Worm (Caenorhabditis elegans) whole organism, early embryonic: ENCODE measurements around the gene F29A7.8.

Source experiments
- B0310.2 ChIP-seq: sonication (generic microtip); optimal IDR thresholded peaks from 2 replicates; lab custom pipeline; 2016; ENCODE audit warnings: mild to moderate bottlenecking, missing genetic modification characterization, missing compliant biosample characterization
- F13C5.2 ChIP-seq: sonication (generic microtip); optimal IDR thresholded peaks from 2 replicates; lab custom pipeline; 2017; ENCODE audit warnings: mild to moderate bottlenecking, missing genetic modification characterization, inconsistent platforms, missing compliant biosample characterization
- aly-1 ChIP-seq: sonication (generic microtip); optimal IDR thresholded peaks from 2 replicates; lab custom pipeline; 2016; ENCODE audit warnings: missing genetic modification characterization, missing compliant biosample characterization
- ama-1 ChIP-seq: fragments of 150-350 bp; optimal IDR thresholded peaks from 2 replicates; lab custom pipeline; 2014
- ceh-13 ChIP-seq: fragments of 200-800 bp; sonication (Bioruptor generic); optimal IDR thresholded peaks from 2 replicates; lab custom pipeline; 2018; ENCODE audit warnings: mild to moderate bottlenecking, missing genetic modification characterization, missing compliant biosample characterization
- ceh-36 ChIP-seq: sonication (generic microtip); optimal IDR thresholded peaks from 2 replicates; lab custom pipeline; 2016; ENCODE audit warnings: missing genetic modification characterization, inconsistent platforms, missing compliant biosample characterization
- ets-7 ChIP-seq: sonication (generic microtip); optimal IDR thresholded peaks from 2 replicates; lab custom pipeline; 2016; ENCODE audit warnings: missing genotype, missing genetic modification characterization, missing compliant biosample characterization
- flt-1 ChIP-seq: fragments of 200-800 bp; sonication (Bioruptor generic); IDR thresholded peaks from 2 replicates; pipeline ENCODE4 v1.3.6; 2022; ENCODE audit warnings: missing genetic modification characterization, missing compliant biosample characterization
- hmbx-1 ChIP-seq: sonication (generic microtip); optimal IDR thresholded peaks from 2 replicates; lab custom pipeline; 2016; ENCODE audit warnings: mild to moderate bottlenecking, missing genetic modification characterization, missing compliant biosample characterization
- hmg-4 ChIP-seq: fragments of 200-800 bp; sonication (Bioruptor generic); optimal IDR thresholded peaks from 2 replicates; lab custom pipeline; 2018; ENCODE audit warnings: mild to moderate bottlenecking, missing genetic modification characterization, missing compliant biosample characterization
- hnd-1 ChIP-seq: sonication (generic microtip); optimal IDR thresholded peaks from 2 replicates; lab custom pipeline; 2016; ENCODE audit warnings: missing genetic modification characterization, missing compliant biosample characterization
- pes-1 ChIP-seq: fragments of 200-800 bp; sonication (Bioruptor generic); IDR thresholded peaks from 2 replicates; pipeline ENCODE4 v1.3.6; 2022; ENCODE audit warnings: missing genetic modification reagents, missing genetic modification characterization, missing compliant biosample characterization
- scrt-1 ChIP-seq: fragments of 200-800 bp; sonication (Bioruptor generic); IDR thresholded peaks from 2 replicates; pipeline ENCODE4 v1.3.6; 2022; ENCODE audit warnings: missing genetic modification characterization, missing compliant biosample characterization
- sea-1 ChIP-seq: fragments of 200-800 bp; sonication (Bioruptor generic); conservative IDR thresholded peaks from 2 replicates; pipeline ENCODE4 v1.3.6; 2022; ENCODE audit warnings: missing genetic modification characterization, missing compliant biosample characterization
- tbx-11 ChIP-seq: fragments of 200-800 bp; sonication (Bioruptor generic); IDR thresholded peaks from 2 replicates; pipeline ENCODE4 v1.3.6; 2022; ENCODE audit warnings: missing genetic modification characterization, missing compliant biosample characterization
- tbx-37 ChIP-seq: fragments of 200-800 bp; sonication (Bioruptor generic); conservative IDR thresholded peaks from 2 replicates; pipeline ENCODE4 v1.3.6; 2022; ENCODE audit warnings: missing genetic modification reagents, missing genetic modification characterization, missing compliant biosample characterization
- tra-4 ChIP-seq: sonication (generic microtip); optimal IDR thresholded peaks from 2 replicates; lab custom pipeline; 2017; ENCODE audit warnings: missing genetic modification characterization, missing compliant biosample characterization

Gene F29A7.8

DNA sequence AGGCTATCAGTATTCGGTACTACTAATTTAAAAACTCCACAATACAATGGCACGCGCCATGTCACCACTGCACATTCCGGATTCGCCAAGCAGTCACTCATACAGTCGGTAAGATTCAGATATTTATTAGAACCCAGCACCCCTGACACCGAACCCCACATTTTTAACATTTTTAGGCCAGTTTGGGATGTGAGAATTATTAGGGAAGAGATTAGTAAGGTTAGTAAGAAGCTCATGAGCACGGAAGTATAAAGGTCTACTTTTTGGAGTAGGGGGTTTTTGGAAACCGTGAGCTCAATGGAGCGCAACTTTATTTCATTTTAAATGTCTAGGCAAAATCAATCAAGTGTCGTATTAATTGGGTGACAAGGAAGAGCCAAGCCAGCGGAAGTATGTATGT, at the start of gene F29A7.8:
F29A7.8 (minus strand) TSS at position 101 of the 400 bp plus-strand sequence.
- TF ChIP-seq ets-7 (tag; lab: Kevin White, UChicago) (no peak), tbx-37 (GFP tag; lab: Robert Waterston, UW) (no peak)

DNA sequence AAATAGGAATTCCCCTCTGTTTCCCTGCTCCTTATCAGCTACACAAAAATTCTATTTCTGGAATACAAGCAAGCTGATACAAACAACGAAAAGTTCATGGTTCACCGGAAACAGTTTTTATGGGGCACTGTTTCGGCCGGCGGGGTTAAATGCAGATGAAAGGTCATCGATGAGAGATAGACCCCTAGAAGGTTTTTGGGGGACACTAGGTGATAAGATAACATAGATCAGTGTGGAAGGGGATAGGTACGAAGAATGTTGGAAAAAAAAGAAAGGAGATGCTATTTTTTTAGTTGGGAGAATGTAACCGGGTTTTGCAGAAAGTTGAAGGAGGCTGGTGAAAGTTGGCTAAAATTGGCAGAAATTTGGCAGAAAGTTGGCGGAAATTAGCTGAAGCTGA, 47.7 kb upstream of the F29A7.8 start:
- TF ChIP-seq aly-1 (tag; lab: Kevin White, UChicago) (no peak), ama-1 (lab: Kevin White, UChicago) (no peak), B0310.2 (tag; lab: Kevin White, UChicago) (no peak), ceh-36 (tag; lab: Kevin White, UChicago) (no peak), hnd-1 (tag; lab: Kevin White, UChicago) (no peak), pes-1 (GFP tag; lab: Robert Waterston, UW) (no peak), tbx-11 (GFP tag; lab: Robert Waterston, UW) (no peak), scrt-1 (GFP tag; lab: Robert Waterston, UW) (no peak), tbx-37 (GFP tag; lab: Robert Waterston, UW) (no peak), hmg-4 (no peak), tra-4 (no peak), sea-1 (GFP tag; lab: Robert Waterston, UW) (no peak), hmbx-1 (no peak), ets-7 (tag; lab: Kevin White, UChicago) (no peak), flt-1 (GFP tag; lab: Robert Waterston, UW) (no peak), ceh-13 (GFP tag; lab: Kevin White, UChicago) (no peak), F13C5.2 (no peak)

ce11 chrII:2804949-2805348, 47.1 kb upstream of the F29A7.8 start:
- no peak for TF ChIP-seq pes-1 (GFP tag; lab: Robert Waterston, UW)
- TF ChIP-seq aly-1 (tag; lab: Kevin White, UChicago) = no peak
- TF ChIP-seq tbx-11 (GFP tag; lab: Robert Waterston, UW) = no peak
- TF ChIP-seq ceh-13 (GFP tag; lab: Kevin White, UChicago) = no peak
- TF ChIP-seq hnd-1 (tag; lab: Kevin White, UChicago) = no peak
- no peak for TF ChIP-seq sea-1 (GFP tag; lab: Robert Waterston, UW)

- TF ChIP-seq tra-4 (no peak), tbx-11 (GFP tag; lab: Robert Waterston, UW) (no peak), scrt-1 (GFP tag; lab: Robert Waterston, UW) (no peak), hmbx-1 (no peak), hnd-1 (tag; lab: Kevin White, UChicago) (no peak), ceh-36 (tag; lab: Kevin White, UChicago) (no peak), B0310.2 (tag; lab: Kevin White, UChicago) (no peak), pes-1 (GFP tag; lab: Robert Waterston, UW) (no peak), tbx-37 (GFP tag; lab: Robert Waterston, UW) (no peak), ama-1 (lab: Kevin White, UChicago) (no peak), F13C5.2 (no peak), ets-7 (tag; lab: Kevin White, UChicago) (no peak), aly-1 (tag; lab: Kevin White, UChicago) (no peak), flt-1 (GFP tag; lab: Robert Waterston, UW) (no peak), ceh-13 (GFP tag; lab: Kevin White, UChicago) (no peak), sea-1 (GFP tag; lab: Robert Waterston, UW) (no peak), hmg-4 (no peak)
Measured at ce11 chrII:2804245-2804644, 46.4 kb upstream of the F29A7.8 start.

DNA sequence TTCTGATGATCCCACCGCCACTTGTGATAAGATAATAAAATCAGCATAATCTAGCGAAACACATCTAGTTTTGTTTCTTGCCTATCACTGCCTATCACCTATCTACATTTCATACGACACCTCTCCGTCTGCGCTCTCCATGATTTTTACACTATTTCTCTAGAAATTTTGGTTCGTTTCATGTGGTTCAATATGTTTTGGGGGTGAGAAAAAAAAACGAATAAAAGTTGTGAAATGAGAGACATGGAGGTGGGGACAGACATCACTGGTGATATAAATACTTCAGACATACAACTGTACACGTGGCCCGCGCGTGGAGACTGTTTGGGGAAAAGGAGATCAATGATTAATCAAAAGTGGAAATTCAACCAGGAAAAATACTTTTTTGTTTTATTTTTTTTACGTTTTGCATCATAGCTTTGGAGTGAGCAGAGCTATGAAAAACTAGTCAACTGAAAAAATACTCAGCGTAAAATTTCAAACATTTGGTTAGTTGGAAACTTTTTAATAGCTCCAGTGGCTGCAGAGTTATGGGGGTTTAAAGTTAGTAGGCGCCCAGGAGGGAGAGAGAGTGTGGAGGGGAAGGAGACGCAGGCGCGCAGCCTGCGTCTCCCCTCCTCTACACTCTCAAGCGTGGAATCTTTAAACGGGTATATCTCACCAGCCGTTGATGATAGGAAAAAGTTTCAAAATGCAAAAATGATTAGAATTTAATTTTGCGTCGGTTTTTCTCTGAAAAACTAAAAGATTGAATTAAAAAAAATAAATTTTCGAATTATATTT, 45.1 kb upstream of the F29A7.8 start:
- TF ChIP-seq flt-1 (GFP tag; lab: Robert Waterston, UW) (no peak), F13C5.2 (no peak), tbx-37 (GFP tag; lab: Robert Waterston, UW) (no peak), aly-1 (tag; lab: Kevin White, UChicago) (no peak), ceh-36 (tag; lab: Kevin White, UChicago) (no peak), ceh-13 (GFP tag; lab: Kevin White, UChicago) (no peak), tra-4 (no peak), hmbx-1 (no peak)

DNA sequence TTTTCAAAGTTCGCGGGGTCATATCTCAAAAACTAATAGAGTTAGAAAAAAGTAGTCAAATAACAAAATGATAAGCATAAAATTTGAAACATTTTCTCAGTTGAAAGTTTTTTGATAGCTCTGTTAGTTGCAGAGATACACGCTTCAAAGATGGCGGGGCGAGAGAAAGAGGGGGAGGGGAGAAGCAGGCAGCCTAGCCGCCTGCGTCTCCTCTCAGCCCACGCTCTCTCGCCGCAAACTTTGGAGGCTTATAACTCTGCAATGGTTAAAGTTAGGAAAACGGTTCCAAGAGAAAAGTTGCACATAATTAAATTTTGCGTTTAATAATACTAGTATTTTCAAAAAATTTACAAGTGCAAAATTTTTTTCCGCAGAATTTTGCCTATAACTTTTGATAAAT, 43.9 kb upstream of the F29A7.8 start:
- TF ChIP-seq flt-1 (GFP tag; lab: Robert Waterston, UW) (no peak), tbx-37 (GFP tag; lab: Robert Waterston, UW) (no peak), F13C5.2 (no peak), sea-1 (GFP tag; lab: Robert Waterston, UW) (no peak), tra-4 (no peak), ama-1 (lab: Kevin White, UChicago) (no peak), scrt-1 (GFP tag; lab: Robert Waterston, UW) (no peak), ceh-36 (tag; lab: Kevin White, UChicago) (no peak), ceh-13 (GFP tag; lab: Kevin White, UChicago) (no peak), pes-1 (GFP tag; lab: Robert Waterston, UW) (no peak), hmg-4 (no peak), B0310.2 (tag; lab: Kevin White, UChicago) (no peak), ets-7 (tag; lab: Kevin White, UChicago) (no peak)

ce11 chrII:2800550-2801233, 42.8 kb upstream of the F29A7.8 start, which contains the start of gene nhr-119:
nhr-119 (minus strand) TSS chrII:2800600.
- no peak for TF ChIP-seq ceh-36 (tag; lab: Kevin White, UChicago)
- no peak for TF ChIP-seq flt-1 (GFP tag; lab: Robert Waterston, UW)
- TF ChIP-seq pes-1 (GFP tag; lab: Robert Waterston, UW) = no peak
- no peak for TF ChIP-seq hmg-4
- no peak for TF ChIP-seq ceh-13 (GFP tag; lab: Kevin White, UChicago)
- TF ChIP-seq hmbx-1 = no peak
- TF ChIP-seq tra-4 = no peak
- no peak for TF ChIP-seq hnd-1 (tag; lab: Kevin White, UChicago)
- no peak for TF ChIP-seq ama-1 (lab: Kevin White, UChicago)
- no peak for TF ChIP-seq ets-7 (tag; lab: Kevin White, UChicago)
- TF ChIP-seq F13C5.2 = no peak
